Fruit fly (Drosophila melanogaster): ENCODE measurements around the gene Rpt3.

Gene Rpt3

dm6 chrX:11155808-11156589 lies 31.1 kb downstream of the Rpt3 start (continued):
- TF ChIP-seq CG11085 (GFP tag; IDR thresholded peaks at IDR 0.05) (no peak), Jarid2 (GFP tag; optimal IDR thresholded peaks at IDR 0.05) (no peak), PHDP (tag; optimal IDR thresholded peaks at IDR 0.05) (no peak), MBD-R2 (GFP tag; IDR thresholded peaks at IDR 0.05) (peak; percentile 13; the same call in 1 of the 2 replicates), CG7556 (GFP tag; optimal IDR thresholded peaks at IDR 0.05) (no peak), CG9817 (tag; optimal IDR thresholded peaks at IDR 0.05) (peak; percentile 4), kni (GFP tag; optimal IDR thresholded peaks at IDR 0.05) (no peak), CG5953 (GFP tag; IDR thresholded peaks at IDR 0.05) (no peak), CG3726 (GFP tag; IDR thresholded peaks at IDR 0.05) (no peak), gsb (GFP tag; IDR thresholded peaks at IDR 0.05) (no peak), chif (GFP tag; optimal IDR thresholded peaks at IDR 0.05) (no peak), CG13775 (GFP tag; optimal IDR thresholded peaks at IDR 0.05) (no peak), Mrtf (GFP tag; IDR thresholded peaks at IDR 0.05) (no peak), aop (GFP tag; IDR thresholded peaks at IDR 0.05) (no peak), CG18011 (GFP tag; optimal IDR thresholded peaks at IDR 0.05) (no peak), sens (GFP tag) (peak; percentile 2), bigmax (GFP tag; optimal IDR thresholded peaks at IDR 0.05) (peak; percentile 67), insv (GFP tag; optimal IDR thresholded peaks at IDR 0.05) (peak; percentile 72 to 93), CG4360 (GFP tag; IDR thresholded peaks at IDR 0.05) (peak; percentile 20; the same call in 1 of the 2 replicates), CTCF (GFP tag; optimal IDR thresholded peaks at IDR 0.05) (no peak), crp (GFP tag; optimal IDR thresholded peaks at IDR 0.05) (no peak), CG10209 (GFP tag; optimal IDR thresholded peaks at IDR 0.05) (no peak), ro (GFP tag; IDR thresholded peaks at IDR 0.05) (no peak), NC2β (GFP tag; optimal IDR thresholded peaks at IDR 0.05) (no peak), CG43689 (GFP tag; IDR thresholded peaks at IDR 0.05) (no peak), CG6683 (GFP tag; optimal IDR thresholded peaks at IDR 0.05) (no peak), CG6791 (GFP tag; IDR thresholded peaks at IDR 0.05; ENCODE audit: partially characterized antibody) (no peak), Blimp-1 (GFP tag; optimal IDR thresholded peaks at IDR 0.05) (no peak), CG1529 (GFP tag; optimal IDR thresholded peaks at IDR 0.05) (no peak), cato (GFP tag; optimal IDR thresholded peaks at IDR 0.05; ENCODE audit: borderline replicate concordance) (no peak), zen (tag; optimal IDR thresholded peaks at IDR 0.05) (no peak), CG17912 (GFP tag; optimal IDR thresholded peaks at IDR 0.05) (no peak), B-H1 (GFP tag; IDR thresholded peaks at IDR 0.05) (no peak), Ptx1 (GFP tag; IDR thresholded peaks at IDR 0.05) (no peak), CG11560 (tag; IDR thresholded peaks at IDR 0.05) (no peak), luna (GFP tag; optimal IDR thresholded peaks at IDR 0.05) (no peak), eyg (GFP tag; optimal IDR thresholded peaks at IDR 0.05) (no peak), CG2120 (GFP tag; optimal IDR thresholded peaks at IDR 0.05) (peak; percentile 16), Fer1 (GFP tag; optimal IDR thresholded peaks at IDR 0.05) (peak; percentile 7), CG1233 (GFP tag; optimal IDR thresholded peaks at IDR 0.05) (no peak), CG31224 (GFP tag; IDR thresholded peaks at IDR 0.05) (no peak), Dll (GFP tag; IDR thresholded peaks at IDR 0.05; ENCODE audit: partially characterized antibody) (no peak), CG10979 (tag; optimal IDR thresholded peaks at IDR 0.05) (peak; percentile 6), dati (GFP tag; IDR thresholded peaks at IDR 0.05) (no peak), Hr3 (GFP tag; optimal IDR thresholded peaks at IDR 0.05) (no peak), CG9609 (GFP tag; optimal IDR thresholded peaks at IDR 0.05) (no peak), toy (GFP tag; IDR thresholded peaks at IDR 0.05) (no peak), NfI (GFP tag; optimal IDR thresholded peaks at IDR 0.05) (no peak), MTF-1 (GFP tag; optimal IDR thresholded peaks at IDR 0.05; ENCODE audit: borderline replicate concordance) (no peak), Nf-YB (GFP tag; optimal IDR thresholded peaks at IDR 0.05) (no peak)
